Worm (Caenorhabditis elegans): ENCODE results near the gene ZK662.6.

The ZK662.6 gene

DNA sequence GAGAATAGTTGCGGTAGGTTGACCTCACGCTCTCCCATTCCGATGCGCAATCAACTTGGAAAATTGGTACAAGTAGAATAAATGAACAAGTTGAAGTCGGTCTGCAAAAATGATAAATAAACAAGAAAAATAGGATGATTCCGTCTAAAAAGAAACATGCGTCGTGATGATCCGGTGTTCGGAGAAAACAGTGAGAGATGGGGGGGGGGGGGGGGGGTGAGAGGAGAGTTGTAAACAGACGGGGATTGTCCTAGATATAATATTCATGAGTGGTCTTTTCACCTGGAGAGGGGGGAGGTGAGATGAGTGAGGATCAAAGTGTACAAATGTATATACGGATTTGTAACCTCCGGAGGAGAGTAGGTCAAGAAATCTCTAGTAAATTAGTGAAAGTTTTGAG lies 42.8 kb upstream of the ZK662.6 start, which contains the start of gene F59D12.2:
TSS of gene F59D12.2 (minus strand) at position 101 of the 400 bp plus-strand sequence.
- TF ChIP-seq grh-1 (GFP tag; IDR thresholded peaks at IDR 0.05), result no peak
- TF ChIP-seq snpc-4 (tag; optimal IDR thresholded peaks at IDR 0.05), result no peak
- no peak for TF ChIP-seq nhr-77 (tag; optimal IDR thresholded peaks at IDR 0.05)

DNA sequence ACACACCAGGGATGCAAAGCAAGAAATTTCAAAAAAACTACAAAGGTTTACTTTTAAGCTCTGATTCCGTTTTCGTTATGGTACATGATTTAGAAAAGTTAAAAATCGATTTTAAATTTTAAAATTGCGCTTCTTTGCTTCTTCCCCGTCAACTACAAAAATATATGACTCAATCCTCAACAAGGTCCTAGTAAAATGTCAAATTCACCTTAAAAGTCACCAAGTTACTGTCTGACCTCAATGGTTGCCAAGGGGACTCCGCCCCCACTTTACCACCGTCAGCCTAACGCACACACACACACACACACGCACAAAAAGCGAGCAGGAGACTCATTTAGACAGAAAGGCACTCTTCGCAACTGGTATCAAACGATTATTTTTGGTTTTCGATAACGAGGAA lies 37.0 kb upstream of the ZK662.6 start, which contains the start of gene gpn-1:
TSS of gene gpn-1 (plus strand) at position 301 of the 400 bp plus-strand sequence.
- TF ChIP-seq ceh-8 (GFP tag; optimal IDR thresholded peaks at IDR 0.05) (no peak), egl-13 (tag; optimal IDR thresholded peaks at IDR 0.05) (no peak), lin-39 (tag; optimal IDR thresholded peaks at IDR 0.05) (no peak), fkh-10 (GFP tag; optimal IDR thresholded peaks at IDR 0.05) (no peak), hlh-4 (tag; optimal IDR thresholded peaks at IDR 0.05) (no peak), nhr-77 (tag; optimal IDR thresholded peaks at IDR 0.05) (no peak), ceh-88 (GFP tag; IDR thresholded peaks at IDR 0.05) (no peak), nhr-85 (tag) (no peak), F16B12.6 (tag; optimal IDR thresholded peaks at IDR 0.05) (no peak), vab-15 (tag; optimal IDR thresholded peaks at IDR 0.05) (no peak), nhr-11 (tag; optimal IDR thresholded peaks at IDR 0.05) (no peak), lsy-2 (tag; optimal IDR thresholded peaks at IDR 0.05) (no peak), pag-3 (tag; optimal IDR thresholded peaks at IDR 0.05; ENCODE audit: borderline replicate concordance, insufficient read depth) (no peak), elt-2 (tag; optimal IDR thresholded peaks at IDR 0.05) (no peak), ceh-90 (tag; optimal IDR thresholded peaks at IDR 0.05) (no peak), ces-1 (GFP tag; optimal IDR thresholded peaks at IDR 0.05) (no peak), aha-1 (tag; optimal IDR thresholded peaks at IDR 0.05) (no peak), efl-3 (GFP tag; optimal IDR thresholded peaks at IDR 0.05) (no peak)

DNA sequence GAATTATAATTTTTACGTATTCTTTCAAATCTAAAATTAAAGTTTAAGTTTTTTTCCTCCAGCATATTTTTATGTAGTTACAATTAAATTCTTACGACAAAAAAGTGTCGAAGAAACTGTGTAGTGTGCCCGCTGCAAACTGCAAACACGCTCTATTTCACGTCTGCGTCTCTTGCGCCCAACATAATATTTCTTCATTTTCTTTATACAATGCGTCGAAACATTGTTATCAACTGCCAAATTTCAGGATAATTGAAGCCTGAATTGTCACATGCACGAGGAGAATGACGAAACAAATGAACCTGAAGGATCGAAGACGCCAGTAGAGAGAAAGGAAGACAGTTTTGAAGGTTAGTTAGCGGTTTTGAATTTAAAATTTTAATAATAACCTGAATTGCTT lies 29.2 kb upstream of the ZK662.6 start, which contains the start of gene C03H12.1:
TSS of gene C03H12.1 (plus strand) at position 206 of the 400 bp plus-strand sequence.
- TF ChIP-seq skn-1 (tag; optimal IDR thresholded peaks at IDR 0.05) (no peak), tlp-1 (tag; optimal IDR thresholded peaks at IDR 0.05) (no peak), sox-4 (tag; optimal IDR thresholded peaks at IDR 0.05) (no peak), rnt-1 (tag; optimal IDR thresholded peaks at IDR 0.05) (no peak), nhr-20 (tag; optimal IDR thresholded peaks at IDR 0.05) (peak; percentile 27), unc-62 (GFP tag; optimal IDR thresholded peaks at IDR 0.05) (no peak), snpc-4 (tag; optimal IDR thresholded peaks at IDR 0.05) (no peak), nhr-76 (tag; optimal IDR thresholded peaks at IDR 0.05) (no peak), lir-3 (tag; optimal IDR thresholded peaks at IDR 0.05; ENCODE audit: poor library complexity) (no peak), sptf-1 (tag; optimal IDR thresholded peaks at IDR 0.05) (no peak), blmp-1 (tag; optimal IDR thresholded peaks at IDR 0.05) (peak; percentile 11), isw-1 (GFP tag; IDR thresholded peaks at IDR 0.05) (no peak), efl-3 (GFP tag; optimal IDR thresholded peaks at IDR 0.05) (no peak), lin-39 (tag; optimal IDR thresholded peaks at IDR 0.05) (no peak), irx-1 (tag; optimal IDR thresholded peaks at IDR 0.05) (no peak), ceh-82 (tag; optimal IDR thresholded peaks at IDR 0.05) (no peak), mab-9 (GFP tag; IDR thresholded peaks at IDR 0.05) (no peak), ces-1 (GFP tag; optimal IDR thresholded peaks at IDR 0.05) (no peak), elt-2 (tag; optimal IDR thresholded peaks at IDR 0.05) (peak; percentile 68), lin-35 (GFP tag; optimal IDR thresholded peaks at IDR 0.05) (peak in 1 of 2 experiments; percentile 42), mep-1 (tag; optimal IDR thresholded peaks at IDR 0.05) (peak; percentile 6), pag-3 (tag; optimal IDR thresholded peaks at IDR 0.05; ENCODE audit: borderline replicate concordance, insufficient read depth) (no peak), sup-37 (GFP tag; optimal IDR thresholded peaks at IDR 0.05) (no peak), ztf-11 (tag; optimal IDR thresholded peaks at IDR 0.05) (no peak), ets-5 (GFP tag; IDR thresholded peaks at IDR 0.05) (no peak), ama-1 (optimal IDR thresholded peaks at IDR 0.05) (no peak), nhr-237 (tag; optimal IDR thresholded peaks at IDR 0.05) (no peak), fos-1 (tag; optimal IDR thresholded peaks at IDR 0.05) (no peak), nhr-19 (GFP tag; conservative IDR thresholded peaks at IDR 0.05) (no peak), Y116A8C.19 (tag; optimal IDR thresholded peaks at IDR 0.05; ENCODE audit: borderline replicate concordance) (no peak), nhr-90 (tag; optimal IDR thresholded peaks at IDR 0.05; ENCODE audit: poor library complexity) (no peak), unc-30 (tag; optimal IDR thresholded peaks at IDR 0.05) (no peak), ceh-63 (GFP tag; optimal IDR thresholded peaks at IDR 0.05) (no peak), pqm-1 (tag; optimal IDR thresholded peaks at IDR 0.05) (no peak), unc-130 (tag; optimal IDR thresholded peaks at IDR 0.05) (no peak), ceh-90 (tag; optimal IDR thresholded peaks at IDR 0.05) (no peak), hlh-4 (tag; optimal IDR thresholded peaks at IDR 0.05) (no peak), dsc-1 (tag; optimal IDR thresholded peaks at IDR 0.05) (no peak)

Data from whole organism, L1 larva.